Worm (Caenorhabditis elegans): ENCODE measurements around the gene C01B10.11.

DNA sequence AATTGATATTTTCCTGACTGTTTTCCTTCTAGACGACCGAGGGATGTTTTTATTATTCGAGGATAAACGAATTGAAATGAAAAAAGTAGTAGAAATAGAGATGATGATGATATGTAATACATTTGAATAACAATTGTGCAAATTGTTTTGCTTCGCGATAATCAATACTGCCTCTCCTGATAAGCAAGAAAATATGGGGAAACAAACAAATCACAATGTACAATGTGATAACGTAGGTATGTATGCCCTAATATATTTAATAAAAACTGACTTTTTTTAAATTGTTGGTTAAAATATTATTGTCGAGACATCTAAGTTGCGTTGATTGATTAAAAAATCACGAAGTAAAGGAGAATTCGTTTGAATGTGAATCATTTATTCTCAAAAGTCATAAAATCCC is 30.0 kb upstream of the C01B10.11 start, which contains the start of gene cest-5.2:
- no peak for TF ChIP-seq tbx-2 (tag; optimal IDR thresholded peaks at IDR 0.05)
- no peak for TF ChIP-seq nhr-11 (tag; optimal IDR thresholded peaks at IDR 0.05)
- no peak for TF ChIP-seq nhr-237 (tag; optimal IDR thresholded peaks at IDR 0.05)
- no peak for TF ChIP-seq snpc-4 (tag; optimal IDR thresholded peaks at IDR 0.05)
- TF ChIP-seq daf-12 (tag; optimal IDR thresholded peaks at IDR 0.05) = no peak
- no peak for TF ChIP-seq skn-1 (tag; optimal IDR thresholded peaks at IDR 0.05)
- no peak for TF ChIP-seq R02D3.7 (tag; optimal IDR thresholded peaks at IDR 0.05)
- no peak for TF ChIP-seq ama-1 (optimal IDR thresholded peaks at IDR 0.05)
- no peak for TF ChIP-seq fkh-10 (GFP tag; optimal IDR thresholded peaks at IDR 0.05)
- TF ChIP-seq egl-27 (tag; optimal IDR thresholded peaks at IDR 0.05) = no peak
- TF ChIP-seq ztf-4 (tag; optimal IDR thresholded peaks at IDR 0.05) = no peak
